Worm (Caenorhabditis elegans): ENCODE results near the gene T04F8.3.

ce11 chrX:11638987-11639386 lies 19.4 kb upstream of the T04F8.3 start:
- TF ChIP-seq fos-1 (tag; optimal IDR thresholded peaks at IDR 0.05) (no peak), nhr-10 (tag; optimal IDR thresholded peaks at IDR 0.05) (no peak), nhr-237 (tag; optimal IDR thresholded peaks at IDR 0.05) (no peak), nhr-11 (tag; optimal IDR thresholded peaks at IDR 0.05) (no peak)
